Worm (Caenorhabditis elegans) whole organism, midembryonic: ENCODE results near the gene eng-1.

Experiments used
- T22C8.4 ChIP-seq: fragments of 200-800 bp; sonication (Bioruptor generic); IDR thresholded peaks from 2 replicates; pipeline ENCODE4 v1.3.6; 2022; ENCODE audit warnings: missing genetic modification characterization, missing compliant biosample characterization
- cog-1 ChIP-seq: sonication (generic microtip); optimal IDR thresholded peaks from 2 replicates; lab custom pipeline; 2016; ENCODE audit warnings: missing genetic modification characterization, missing compliant biosample characterization
- flt-1 ChIP-seq: fragments of 200-800 bp; sonication (Bioruptor generic); IDR thresholded peaks from 2 replicates; pipeline ENCODE4 v1.3.6; 2022; ENCODE audit warnings: missing genetic modification characterization, missing compliant biosample characterization
- klf-2 ChIP-seq: fragments of 200-800 bp; sonication (Bioruptor generic); conservative IDR thresholded peaks from 2 replicates; pipeline ENCODE4 v1.3.6; 2022; ENCODE audit warnings: missing genetic modification reagents, missing genetic modification characterization, missing compliant biosample characterization
- med-1 ChIP-seq: sonication (generic microtip); optimal IDR thresholded peaks from 2 replicates; lab custom pipeline; 2017; ENCODE audit warnings: missing genetic modification characterization, mild to moderate bottlenecking, missing compliant biosample characterization, antibody characterized with exemption, missing genetic modification reagents; ENCODE audit not compliant: insufficient read depth
- ref-1 ChIP-seq: fragments of 200-800 bp; sonication (Bioruptor generic); conservative IDR thresholded peaks from 2 replicates; pipeline ENCODE4 v1.3.6; 2022; ENCODE audit warnings: missing genetic modification reagents, missing genetic modification characterization, missing compliant biosample characterization
- tab-1 ChIP-seq: fragments of 200-800 bp; sonication (Bioruptor generic); IDR thresholded peaks from 2 replicates; pipeline ENCODE4 v1.3.6; 2022; ENCODE audit warnings: missing genetic modification characterization, missing compliant biosample characterization
- ztf-23 ChIP-seq: fragments of 200-800 bp; sonication (Bioruptor generic); IDR thresholded peaks from 2 replicates; pipeline ENCODE4 v1.3.6; 2022; ENCODE audit warnings: missing genetic modification reagents, missing genetic modification characterization, missing compliant biosample characterization
- ztf-29 ChIP-seq: fragments of 200-800 bp; sonication (Bioruptor generic); IDR thresholded peaks from 2 replicates; pipeline ENCODE4 v1.3.6; 2022; ENCODE audit warnings: missing genetic modification reagents, missing genetic modification characterization, missing compliant biosample characterization

The eng-1 gene

DNA sequence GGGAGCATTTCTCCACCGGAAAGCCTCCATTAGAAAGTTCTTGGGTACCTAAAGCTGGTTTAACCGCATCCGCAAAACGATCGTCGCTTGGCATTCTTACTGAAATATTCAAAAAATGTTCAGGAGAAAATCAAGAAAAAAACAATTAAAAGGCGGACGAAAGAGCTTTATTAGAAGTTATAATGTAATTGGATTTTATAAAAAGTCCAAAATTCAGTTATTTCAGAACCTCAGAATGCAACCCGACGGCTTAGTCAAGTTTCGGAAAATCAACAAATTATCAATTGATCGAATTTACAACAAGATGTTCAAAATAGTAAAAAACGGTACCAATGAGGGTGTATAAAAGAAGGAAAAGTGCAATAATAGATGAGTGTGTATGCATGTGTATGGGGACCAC is 27.6 kb upstream of the eng-1 start, which contains the start of gene pxl-1:
TSS of gene pxl-1 (minus strand) at position 101 of the 400 bp plus-strand sequence.
- no peak for TF ChIP-seq klf-2 (GFP tag; lab: Robert Waterston, UW)
- TF ChIP-seq flt-1 (GFP tag; lab: Robert Waterston, UW): no peak
- TF ChIP-seq med-1 (GFP tag; lab: Kevin White, UChicago): no peak
- no peak for TF ChIP-seq tab-1
- TF ChIP-seq ztf-29 (GFP tag; lab: Robert Waterston, UW): no peak
- no peak for TF ChIP-seq T22C8.4 (GFP tag; lab: Robert Waterston, UW)
- TF ChIP-seq cog-1 (tag; lab: Kevin White, UChicago): no peak
- TF ChIP-seq ref-1 (GFP tag; lab: Robert Waterston, UW): no peak
- no peak for TF ChIP-seq ztf-23 (GFP tag; lab: Robert Waterston, UW)

DNA sequence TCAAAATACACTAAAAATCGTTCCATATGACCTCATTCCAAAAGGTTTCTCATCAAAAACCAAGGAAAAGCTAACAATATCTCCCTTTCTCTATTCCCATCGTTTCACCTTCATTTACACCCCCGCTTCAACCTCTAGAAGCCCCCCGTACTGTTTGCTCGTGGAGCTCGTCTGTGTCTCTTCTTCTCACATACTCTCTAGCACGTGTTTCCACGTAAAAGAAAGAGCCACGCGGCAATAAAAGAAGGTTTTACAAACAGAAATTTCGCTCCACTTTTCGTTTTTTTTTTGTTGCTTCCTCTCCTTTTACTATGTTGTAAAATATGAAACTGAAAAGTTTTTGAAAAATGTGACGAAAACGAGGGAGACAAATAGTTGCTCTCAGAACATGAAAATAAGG is 24.6 kb upstream of the eng-1 start:
- TF ChIP-seq ref-1 (GFP tag; lab: Robert Waterston, UW) (no peak), ztf-23 (GFP tag; lab: Robert Waterston, UW) (no peak), med-1 (GFP tag; lab: Kevin White, UChicago) (no peak), cog-1 (tag; lab: Kevin White, UChicago) (no peak), T22C8.4 (GFP tag; lab: Robert Waterston, UW) (no peak), ztf-29 (GFP tag; lab: Robert Waterston, UW) (no peak), tab-1 (no peak), klf-2 (GFP tag; lab: Robert Waterston, UW) (no peak), flt-1 (GFP tag; lab: Robert Waterston, UW) (no peak)

DNA sequence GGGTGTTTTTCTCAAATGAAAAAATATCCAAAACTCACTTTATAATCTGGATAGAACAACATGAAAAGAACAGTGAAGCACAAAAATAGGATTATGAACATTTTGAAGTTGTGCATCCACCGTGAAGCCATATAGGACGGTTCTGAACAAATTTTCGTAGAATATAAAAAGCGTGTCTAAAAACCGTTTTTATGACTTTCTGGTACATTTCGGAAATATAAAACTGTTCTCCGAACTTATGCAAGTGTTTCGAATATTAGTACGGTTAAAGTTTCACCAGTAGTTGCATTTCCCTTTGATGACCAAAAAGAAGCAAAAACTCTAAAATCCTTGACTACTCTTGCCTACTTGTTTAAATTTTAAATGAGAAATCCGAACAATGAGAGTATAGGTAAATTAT is 20.4 kb upstream of the eng-1 start, which contains the start of gene C28H8.8:
TSS of gene C28H8.8 (minus strand) at position 101 of the 400 bp plus-strand sequence.
- TF ChIP-seq med-1 (GFP tag; lab: Kevin White, UChicago): no peak
- no peak for TF ChIP-seq ztf-29 (GFP tag; lab: Robert Waterston, UW)
- no peak for TF ChIP-seq tab-1
- no peak for TF ChIP-seq ztf-23 (GFP tag; lab: Robert Waterston, UW)
- TF ChIP-seq klf-2 (GFP tag; lab: Robert Waterston, UW): no peak
- no peak for TF ChIP-seq ref-1 (GFP tag; lab: Robert Waterston, UW)
- TF ChIP-seq T22C8.4 (GFP tag; lab: Robert Waterston, UW): no peak
- no peak for TF ChIP-seq flt-1 (GFP tag; lab: Robert Waterston, UW)
- TF ChIP-seq cog-1 (tag; lab: Kevin White, UChicago): no peak

DNA sequence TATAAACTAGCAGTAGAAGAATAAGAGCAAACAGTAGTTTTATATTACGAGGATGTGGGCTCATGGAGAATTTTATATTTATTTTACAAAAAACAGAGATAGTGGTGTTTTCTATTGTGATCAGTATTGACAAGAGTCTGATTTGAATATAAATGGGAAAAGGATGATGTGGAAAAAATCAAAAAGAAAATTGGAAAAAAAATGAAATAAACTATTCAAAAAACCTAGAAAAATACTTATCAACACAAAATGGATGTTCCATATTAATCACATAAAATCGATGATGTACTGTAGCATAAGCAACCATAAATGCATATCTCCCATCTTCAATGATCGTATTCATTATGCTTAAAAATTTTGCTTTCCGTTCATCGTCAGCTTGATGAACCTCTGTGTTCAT is 18.6 kb upstream of the eng-1 start, which contains the start of gene C28H8.7:
TSS of gene C28H8.7 (minus strand) at position 101 of the 400 bp plus-strand sequence.
- TF ChIP-seq klf-2 (GFP tag; lab: Robert Waterston, UW): no peak
- no peak for TF ChIP-seq flt-1 (GFP tag; lab: Robert Waterston, UW)
- TF ChIP-seq T22C8.4 (GFP tag; lab: Robert Waterston, UW): no peak
- no peak for TF ChIP-seq ztf-29 (GFP tag; lab: Robert Waterston, UW)
- no peak for TF ChIP-seq ztf-23 (GFP tag; lab: Robert Waterston, UW)
- TF ChIP-seq med-1 (GFP tag; lab: Kevin White, UChicago): no peak
- TF ChIP-seq cog-1 (tag; lab: Kevin White, UChicago): no peak
- no peak for TF ChIP-seq ref-1 (GFP tag; lab: Robert Waterston, UW)
- TF ChIP-seq tab-1: no peak

- TF ChIP-seq cog-1 (tag; lab: Kevin White, UChicago) (no peak), klf-2 (GFP tag; lab: Robert Waterston, UW) (no peak)
These were observed 16.2 kb upstream of the eng-1 start for ce11 chrIII:5884459-5884858.

DNA sequence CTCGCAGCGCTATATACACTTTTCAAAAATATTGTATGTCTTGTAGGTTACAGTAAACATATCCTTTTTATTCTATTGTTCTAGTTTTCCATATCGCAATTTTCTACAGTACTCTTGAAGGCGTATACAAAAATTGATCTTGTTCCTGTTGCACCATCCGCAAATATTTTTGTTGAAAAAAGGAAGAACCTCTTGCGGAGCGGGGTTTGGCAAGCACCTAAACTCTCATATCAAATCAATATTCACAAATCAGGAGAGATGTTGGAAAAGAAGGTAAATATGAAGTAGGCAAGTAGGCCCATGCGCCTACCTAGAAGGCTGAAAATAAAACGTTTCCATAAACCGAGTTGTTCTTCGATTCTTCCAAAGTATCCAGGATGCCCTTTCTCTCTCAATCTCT is 15.7 kb upstream of the eng-1 start, which contains the start of gene C28H8.5:
TSS of gene C28H8.5 (plus strand) at position 301 of the 400 bp plus-strand sequence.
- no peak for TF ChIP-seq ref-1 (GFP tag; lab: Robert Waterston, UW)
- TF ChIP-seq ztf-23 (GFP tag; lab: Robert Waterston, UW): no peak
- TF ChIP-seq tab-1: no peak
- TF ChIP-seq ztf-29 (GFP tag; lab: Robert Waterston, UW): no peak
- no peak for TF ChIP-seq med-1 (GFP tag; lab: Kevin White, UChicago)
- TF ChIP-seq klf-2 (GFP tag; lab: Robert Waterston, UW): no peak
- TF ChIP-seq cog-1 (tag; lab: Kevin White, UChicago): no peak
- TF ChIP-seq T22C8.4 (GFP tag; lab: Robert Waterston, UW): no peak
- TF ChIP-seq flt-1 (GFP tag; lab: Robert Waterston, UW): no peak

DNA sequence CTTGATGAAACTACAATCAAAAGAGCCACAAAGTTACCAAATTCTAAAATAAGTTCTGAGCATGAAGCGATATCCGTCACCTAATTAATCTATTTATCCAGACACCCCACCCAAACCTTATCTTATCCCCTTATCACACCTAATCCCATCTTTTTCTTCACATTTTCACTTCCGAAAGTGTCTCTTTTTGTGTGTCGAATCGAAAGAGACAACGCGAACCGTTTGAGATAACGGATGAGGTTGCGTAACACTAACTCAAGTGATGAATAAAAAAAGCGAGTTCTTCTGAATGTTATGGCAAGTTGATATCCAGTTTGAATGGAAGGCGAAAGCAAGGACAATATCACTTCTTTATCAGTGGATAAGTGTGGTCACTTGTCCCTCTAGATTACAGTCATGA is 15.2 kb upstream of the eng-1 start:
- TF ChIP-seq tab-1 (no peak), ref-1 (GFP tag; lab: Robert Waterston, UW) (no peak), klf-2 (GFP tag; lab: Robert Waterston, UW) (no peak), flt-1 (GFP tag; lab: Robert Waterston, UW) (no peak), ztf-29 (GFP tag; lab: Robert Waterston, UW) (no peak)

DNA sequence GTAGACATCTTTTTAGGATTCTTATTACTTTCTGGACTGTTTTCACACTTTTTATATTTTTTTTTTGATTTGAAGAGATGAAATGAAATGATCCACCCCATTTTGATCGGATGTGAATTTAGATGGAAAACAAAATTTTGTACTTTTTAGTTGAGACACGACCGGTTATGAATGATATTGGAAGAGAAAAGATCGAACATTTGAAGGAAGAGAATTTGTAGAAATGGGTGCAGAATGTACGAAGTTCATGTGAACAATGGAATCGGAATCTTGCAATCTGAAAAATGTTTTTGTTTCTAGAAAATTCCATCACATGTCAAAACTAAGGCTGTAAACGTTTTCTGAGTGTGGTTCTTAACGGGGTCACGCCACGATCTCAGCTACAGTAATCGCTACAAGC is 14.5 kb upstream of the eng-1 start, which contains the start of gene F01F1.14:
TSS of gene F01F1.14 (minus strand) at position 101 of the 400 bp plus-strand sequence.
- no peak for TF ChIP-seq klf-2 (GFP tag; lab: Robert Waterston, UW)
- no peak for TF ChIP-seq flt-1 (GFP tag; lab: Robert Waterston, UW)
- no peak for TF ChIP-seq ztf-23 (GFP tag; lab: Robert Waterston, UW)

DNA sequence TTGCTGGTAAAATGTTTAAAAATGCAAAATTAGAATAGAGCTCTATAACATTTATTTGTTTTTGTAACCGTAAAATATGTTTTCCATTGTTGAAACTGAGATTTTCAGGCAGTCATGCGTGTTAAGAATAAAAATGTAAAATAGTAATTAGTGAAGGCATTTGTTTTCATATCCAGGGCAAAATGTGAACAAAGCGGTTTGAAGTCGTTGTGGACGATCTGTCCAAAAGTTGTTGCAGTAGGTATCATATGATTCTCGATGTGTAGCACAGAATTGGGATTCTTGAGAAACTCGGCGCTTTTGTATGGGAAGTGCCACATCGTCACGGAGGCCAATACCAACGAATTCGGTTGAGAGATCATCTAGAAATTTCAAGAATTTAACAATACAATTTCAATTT is 14.0 kb upstream of the eng-1 start:
- no peak for TF ChIP-seq T22C8.4 (GFP tag; lab: Robert Waterston, UW)
- no peak for TF ChIP-seq klf-2 (GFP tag; lab: Robert Waterston, UW)
- no peak for TF ChIP-seq med-1 (GFP tag; lab: Kevin White, UChicago)
